Worm (Caenorhabditis elegans) whole organism, L4/young adult: ENCODE data around the gene F59G1.8.

Experiments
- W03F9.2 ChIP-seq: fragments of 150-350 bp; optimal IDR thresholded peaks from 2 replicates; lab custom pipeline; 2014; ENCODE audit warnings: missing biosample characterization, missing genetic modification characterization
- dao-5 ChIP-seq: sonication (generic microtip); optimal IDR thresholded peaks from 2 replicates; lab custom pipeline; 2016; ENCODE audit warnings: missing genotype, missing genetic modification characterization, moderate library complexity, missing compliant biosample characterization
- him-1 ChIP-seq: sonication (generic microtip); optimal IDR thresholded peaks from 2 replicates; lab custom pipeline; 2016; ENCODE audit warnings: missing genotype, missing genetic modification reagents, missing genetic modification characterization, missing compliant biosample characterization

ce11 chrII:5911939-5912523 lies 5.7 kb downstream of the F59G1.8 start:
- TF ChIP-seq him-1 (tag; lab: Kevin White, UChicago) (no peak), dao-5 (no peak), W03F9.2 (tag; lab: Kevin White, UChicago) (no peak)
